Worm (Caenorhabditis elegans): ENCODE measurements around the gene srt-8.

The srt-8 gene

ce11 chrV:3107450-3107849 is 21.1 kb downstream of the srt-8 start, which contains the start of gene str-68:
TSS of gene str-68 (minus strand) at chrV:3107550.
- TF ChIP-seq nhr-77 (tag; optimal IDR thresholded peaks at IDR 0.05) (no peak), lin-11 (tag; optimal IDR thresholded peaks at IDR 0.05) (no peak), fos-1 (tag; optimal IDR thresholded peaks at IDR 0.05) (no peak), crh-2 (tag; optimal IDR thresholded peaks at IDR 0.05) (no peak)

ce11 chrV:3112198-3112597 is 25.8 kb downstream of the srt-8 start:
- TF ChIP-seq fos-1 (tag; optimal IDR thresholded peaks at IDR 0.05), result peak; percentile 22
- TF ChIP-seq mbf-1 (tag; optimal IDR thresholded peaks at IDR 0.05), result no peak
- no peak for TF ChIP-seq crh-2 (tag; optimal IDR thresholded peaks at IDR 0.05)
- TF ChIP-seq elt-1 (tag; optimal IDR thresholded peaks at IDR 0.05), result no peak
- TF ChIP-seq mab-5 (tag; optimal IDR thresholded peaks at IDR 0.05), result no peak
- no peak for TF ChIP-seq nhr-129 (tag; optimal IDR thresholded peaks at IDR 0.05)

- TF ChIP-seq fos-1 (tag; optimal IDR thresholded peaks at IDR 0.05) (no peak), blmp-1 (tag; optimal IDR thresholded peaks at IDR 0.05; ENCODE audit: insufficient read depth) (no peak), ztf-11 (tag; optimal IDR thresholded peaks at IDR 0.05) (no peak), ztf-4 (tag; optimal IDR thresholded peaks at IDR 0.05) (no peak), mbf-1 (tag; optimal IDR thresholded peaks at IDR 0.05) (no peak), nhr-77 (tag; optimal IDR thresholded peaks at IDR 0.05) (no peak), ceh-82 (tag; optimal IDR thresholded peaks at IDR 0.05) (no peak)
Measured at ce11 chrV:3113751-3114150, 27.4 kb downstream of the srt-8 start, which contains the start of gene Y73C8C.8. TSS of gene Y73C8C.8 (minus strand) at chrV:3113851.

- TF ChIP-seq unc-55 (GFP tag; optimal IDR thresholded peaks at IDR 0.05) (no peak), F13H6.1 (tag; optimal IDR thresholded peaks at IDR 0.05) (no peak), unc-39 (tag; optimal IDR thresholded peaks at IDR 0.05) (no peak), lin-39 (tag; optimal IDR thresholded peaks at IDR 0.05) (no peak), nhr-25 (tag; optimal IDR thresholded peaks at IDR 0.05) (no peak), peb-1 (tag; optimal IDR thresholded peaks at IDR 0.05) (no peak), lin-11 (tag; optimal IDR thresholded peaks at IDR 0.05) (no peak), elt-1 (tag; optimal IDR thresholded peaks at IDR 0.05) (no peak), sma-3 (GFP tag; optimal IDR thresholded peaks at IDR 0.05) (no peak), nhr-10 (tag; optimal IDR thresholded peaks at IDR 0.05) (no peak), elt-3 (tag; optimal IDR thresholded peaks at IDR 0.05) (no peak), Y55F3AM.14 (GFP tag; optimal IDR thresholded peaks at IDR 0.05) (no peak)
Measured at ce11 chrV:3114973-3115372, 28.6 kb downstream of the srt-8 start, which contains the start of gene Y73C8C.3. TSS of gene Y73C8C.3 (plus strand) at chrV:3115273.

ce11 chrV:3118167-3118566 is 31.8 kb downstream of the srt-8 start, which contains the start of gene clec-210:
TSS of gene clec-210 (plus strand) at chrV:3118377.
- TF ChIP-seq Y55F3AM.14 (GFP tag; optimal IDR thresholded peaks at IDR 0.05) (no peak), sem-4 (tag; optimal IDR thresholded peaks at IDR 0.05) (no peak), fos-1 (tag; optimal IDR thresholded peaks at IDR 0.05) (peak; percentile 28)

- no peak for TF ChIP-seq unc-62 (GFP tag; optimal IDR thresholded peaks at IDR 0.05)
- TF ChIP-seq peb-1 (tag; optimal IDR thresholded peaks at IDR 0.05), result no peak
- no peak for TF ChIP-seq snpc-4 (tag; optimal IDR thresholded peaks at IDR 0.05)
- TF ChIP-seq nhr-10 (tag; optimal IDR thresholded peaks at IDR 0.05), result no peak
- no peak for TF ChIP-seq lin-11 (tag; optimal IDR thresholded peaks at IDR 0.05)
- no peak for TF ChIP-seq C34F6.9 (tag; optimal IDR thresholded peaks at IDR 0.05)
- no peak for TF ChIP-seq sma-3 (GFP tag; optimal IDR thresholded peaks at IDR 0.05)
- no peak for TF ChIP-seq unc-39 (tag; optimal IDR thresholded peaks at IDR 0.05)
Measured at ce11 chrV:3119185-3119584, 32.8 kb downstream of the srt-8 start.

- no peak for TF ChIP-seq mab-5 (tag; optimal IDR thresholded peaks at IDR 0.05)
- TF ChIP-seq sem-4 (tag; optimal IDR thresholded peaks at IDR 0.05), result no peak
- no peak for TF ChIP-seq egl-27 (tag; optimal IDR thresholded peaks at IDR 0.05)
- TF ChIP-seq ZK546.5 (tag; optimal IDR thresholded peaks at IDR 0.05), result no peak
- TF ChIP-seq sma-3 (GFP tag; optimal IDR thresholded peaks at IDR 0.05), result no peak
- no peak for TF ChIP-seq sma-9 (GFP tag; optimal IDR thresholded peaks at IDR 0.05)
- TF ChIP-seq sma-9 (tag; optimal IDR thresholded peaks at IDR 0.05), result no peak
- no peak for TF ChIP-seq alr-1 (tag; optimal IDR thresholded peaks at IDR 0.05)
- no peak for TF ChIP-seq gmeb-1 (tag; optimal IDR thresholded peaks at IDR 0.05)
- no peak for TF ChIP-seq nhr-12 (tag; optimal IDR thresholded peaks at IDR 0.05)
Measured at ce11 chrV:3121743-3122142, 35.4 kb downstream of the srt-8 start, which contains the start of gene srt-56. TSS of gene srt-56 (minus strand) at chrV:3121843.

Measured in whole organism, L2 larva.